Worm (Caenorhabditis elegans) whole organism, early embryonic: Measurements from ENCODE around the gene C27A2.12.

Experiments used
- B0310.2 ChIP-seq: sonication (generic microtip); optimal IDR thresholded peaks from 2 replicates; lab custom pipeline; 2016; ENCODE audit warnings: mild to moderate bottlenecking, missing genetic modification characterization, missing compliant biosample characterization
- aly-1 ChIP-seq: sonication (generic microtip); optimal IDR thresholded peaks from 2 replicates; lab custom pipeline; 2016; ENCODE audit warnings: missing genetic modification characterization, missing compliant biosample characterization
- ama-1 ChIP-seq: fragments of 150-350 bp; optimal IDR thresholded peaks from 2 replicates; lab custom pipeline; 2014
- ceh-13 ChIP-seq: fragments of 200-800 bp; sonication (Bioruptor generic); optimal IDR thresholded peaks from 2 replicates; lab custom pipeline; 2018; ENCODE audit warnings: mild to moderate bottlenecking, missing genetic modification characterization, missing compliant biosample characterization
- ceh-36 ChIP-seq: sonication (generic microtip); optimal IDR thresholded peaks from 2 replicates; lab custom pipeline; 2016; ENCODE audit warnings: missing genetic modification characterization, inconsistent platforms, missing compliant biosample characterization
- flt-1 ChIP-seq: fragments of 200-800 bp; sonication (Bioruptor generic); IDR thresholded peaks from 2 replicates; pipeline ENCODE4 v1.3.6; 2022; ENCODE audit warnings: missing genetic modification characterization, missing compliant biosample characterization
- hmg-4 ChIP-seq: fragments of 200-800 bp; sonication (Bioruptor generic); optimal IDR thresholded peaks from 2 replicates; lab custom pipeline; 2018; ENCODE audit warnings: mild to moderate bottlenecking, missing genetic modification characterization, missing compliant biosample characterization
- pes-1 ChIP-seq: fragments of 200-800 bp; sonication (Bioruptor generic); IDR thresholded peaks from 2 replicates; pipeline ENCODE4 v1.3.6; 2022; ENCODE audit warnings: missing genetic modification reagents, missing genetic modification characterization, missing compliant biosample characterization
- sea-1 ChIP-seq: fragments of 200-800 bp; sonication (Bioruptor generic); conservative IDR thresholded peaks from 2 replicates; pipeline ENCODE4 v1.3.6; 2022; ENCODE audit warnings: missing genetic modification characterization, missing compliant biosample characterization
- tbx-11 ChIP-seq: fragments of 200-800 bp; sonication (Bioruptor generic); IDR thresholded peaks from 2 replicates; pipeline ENCODE4 v1.3.6; 2022; ENCODE audit warnings: missing genetic modification characterization, missing compliant biosample characterization
- tbx-37 ChIP-seq: fragments of 200-800 bp; sonication (Bioruptor generic); conservative IDR thresholded peaks from 2 replicates; pipeline ENCODE4 v1.3.6; 2022; ENCODE audit warnings: missing genetic modification reagents, missing genetic modification characterization, missing compliant biosample characterization
- tra-4 ChIP-seq: sonication (generic microtip); optimal IDR thresholded peaks from 2 replicates; lab custom pipeline; 2017; ENCODE audit warnings: missing genetic modification characterization, missing compliant biosample characterization

ce11 chrII:5085450-5085849, 27.5 kb upstream of the C27A2.12 start, which contains the start of gene txt-9:
- TF ChIP-seq ama-1 (lab: Kevin White, UChicago), result no peak
- no peak for TF ChIP-seq ceh-36 (tag; lab: Kevin White, UChicago)
- no peak for TF ChIP-seq sea-1 (GFP tag; lab: Robert Waterston, UW)
- no peak for TF ChIP-seq tbx-37
- TF ChIP-seq pes-1, result no peak
- no peak for TF ChIP-seq aly-1 (tag; lab: Kevin White, UChicago)
- TF ChIP-seq B0310.2 (tag; lab: Kevin White, UChicago), result no peak
- no peak for TF ChIP-seq flt-1 (GFP tag; lab: Robert Waterston, UW)
- TF ChIP-seq tbx-11 (GFP tag; lab: Robert Waterston, UW), result no peak
- TF ChIP-seq hmg-4, result no peak
- TF ChIP-seq tra-4 (tag; lab: Kevin White, UChicago), result no peak
- no peak for TF ChIP-seq ceh-13 (GFP tag; lab: Kevin White, UChicago)
